Worm (Caenorhabditis elegans): Measurements from ENCODE around the gene F58F9.9.

ce11 chrIV:6254635-6255034 lies 14.5 kb downstream of the F58F9.9 start, which contains the start of gene T13A10.64:
- TF ChIP-seq him-1 (tag; optimal IDR thresholded peaks at IDR 0.05) (no peak), W03F9.2 (tag; optimal IDR thresholded peaks at IDR 0.05) (no peak)

Data from whole organism, L4/young adult.